Fruit fly (Drosophila melanogaster): Measurements from ENCODE around the gene Osbp.

DNA sequence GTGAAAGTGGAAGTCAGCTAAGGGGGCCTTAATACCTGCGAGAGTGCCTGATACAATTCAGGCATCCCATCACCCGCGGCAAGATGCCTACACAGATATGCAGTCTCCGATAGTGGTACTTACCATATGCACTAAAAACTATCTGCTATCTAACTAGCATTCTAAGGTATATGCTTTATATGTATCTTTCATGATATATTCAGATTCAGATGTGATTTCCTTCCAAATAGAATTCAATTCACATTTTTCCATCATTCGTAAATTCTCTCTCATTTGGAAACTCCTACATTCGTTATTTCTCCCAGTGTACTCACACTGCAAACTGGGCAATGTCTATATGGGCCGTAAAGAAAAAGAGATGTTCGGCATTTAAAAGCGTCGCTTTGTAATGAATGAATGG lies 51.6 kb downstream of the Osbp start:
- no peak for TF ChIP-seq h (optimal IDR thresholded peaks at IDR 0.05)
- no peak for TF ChIP-seq insv (optimal IDR thresholded peaks at IDR 0.05)

Data from Kc167 (cell line).